Worm (Caenorhabditis elegans) whole organism, L3 larva: ENCODE measurements around the gene T28D6.5.
A peak's percentile ranks its signal among the peaks of the same experiment; 100 is the strongest.

Experiments used
- ama-1 ChIP-seq: fragments of 150-350 bp; optimal IDR thresholded peaks from 2 replicates; lab custom pipeline; 2018
- ceh-28 ChIP-seq: fragments of 150-350 bp; optimal IDR thresholded peaks from 2 replicates; lab custom pipeline; 2014; ENCODE audit warnings: missing biosample characterization, missing genetic modification reagents, missing genetic modification characterization
- ceh-9 ChIP-seq: sonication (generic microtip); optimal IDR thresholded peaks from 2 replicates; lab custom pipeline; 2018; ENCODE audit warnings: missing biosample characterization, missing genetic modification characterization
- elt-1 ChIP-seq: fragments of 150-350 bp; optimal IDR thresholded peaks from 2 replicates; lab custom pipeline; 2014; ENCODE audit warnings: missing biosample characterization, missing genetic modification characterization
- elt-2 ChIP-seq: sonication (generic microtip); optimal IDR thresholded peaks from 2 replicates; lab custom pipeline; 2016; ENCODE audit warnings: missing genetic modification reagents, mild to moderate bottlenecking, missing genetic modification characterization, missing compliant biosample characterization
- elt-3 ChIP-seq, 3 experiments: fragments of 150-350 bp in 1 of 3; sonication (generic microtip) in 2 of 3; optimal IDR thresholded peaks; 2 replicates in 2 of 3; 4 replicates in 1 of 3; lab custom pipeline; 2014 to 2017; ENCODE audit warnings: missing biosample characterization in 3 of 3, missing genetic modification characterization in 3 of 3
- eor-1 ChIP-seq, 2 experiments: fragments of 150-350 bp; optimal IDR thresholded peaks; 2 replicates each; lab custom pipeline; 2014 to 2018; ENCODE audit warnings: missing biosample characterization in 2 of 2, missing genetic modification characterization in 2 of 2
- fkh-10 ChIP-seq: sonication (generic microtip); optimal IDR thresholded peaks from 2 replicates; lab custom pipeline; 2017; ENCODE audit warnings: missing biosample characterization, missing genetic modification reagents, missing genetic modification characterization
- fkh-2 ChIP-seq: fragments of 150-350 bp; optimal IDR thresholded peaks from 2 replicates; lab custom pipeline; 2014; ENCODE audit warnings: missing biosample characterization, missing genetic modification reagents, missing genetic modification characterization
- hmg-11 ChIP-seq: sonication (generic microtip); optimal IDR thresholded peaks from 2 replicates; lab custom pipeline; 2016; ENCODE audit warnings: missing genetic modification characterization, missing compliant biosample characterization
- lin-15B ChIP-seq: fragments of 150-350 bp; optimal IDR thresholded peaks from 2 replicates; lab custom pipeline; 2014; ENCODE audit warnings: missing biosample characterization, missing genetic modification characterization
- lin-39 ChIP-seq: fragments of 150-350 bp; optimal IDR thresholded peaks from 2 replicates; lab custom pipeline; 2018; ENCODE audit warnings: missing biosample characterization, missing genetic modification reagents, missing genetic modification characterization
- nfya-1 ChIP-seq: sonication (generic microtip); optimal IDR thresholded peaks from 2 replicates; lab custom pipeline; 2017; ENCODE audit warnings: missing genetic modification characterization, mild to moderate bottlenecking, missing compliant biosample characterization, antibody characterized with exemption, moderate library complexity; ENCODE audit not compliant: insufficient read depth
- nhr-12 ChIP-seq: fragments of 150-350 bp; optimal IDR thresholded peaks from 2 replicates; lab custom pipeline; 2014; ENCODE audit warnings: missing biosample characterization, missing genetic modification characterization
- nhr-23 ChIP-seq: fragments of 150-350 bp; optimal IDR thresholded peaks from 2 replicates; lab custom pipeline; 2014; ENCODE audit warnings: missing biosample characterization, missing genetic modification reagents, missing genetic modification characterization
- nhr-43 ChIP-seq: sonication (generic microtip); optimal IDR thresholded peaks from 2 replicates; lab custom pipeline; 2016; ENCODE audit warnings: mild to moderate bottlenecking, missing genetic modification characterization, missing compliant biosample characterization; ENCODE audit not compliant: poor library complexity, severe bottlenecking
- nhr-77 ChIP-seq: fragments of 150-350 bp; optimal IDR thresholded peaks from 2 replicates; lab custom pipeline; 2014; ENCODE audit warnings: missing biosample characterization, missing genetic modification characterization
- pha-4 ChIP-seq: fragments of 150-350 bp; optimal IDR thresholded peaks from 2 replicates; lab custom pipeline; 2014; ENCODE audit warnings: missing biosample characterization, missing genetic modification reagents, missing genetic modification characterization
- pqm-1 ChIP-seq: fragments of 150-350 bp; optimal IDR thresholded peaks from 2 replicates; lab custom pipeline; 2017; ENCODE audit warnings: missing biosample characterization, missing genetic modification characterization, inconsistent platforms
- sea-2 ChIP-seq: fragments of 150-350 bp; sonication (generic microtip); optimal IDR thresholded peaks from 4 replicates; lab custom pipeline; 2014; ENCODE audit warnings: missing biosample characterization, missing genetic modification reagents, missing genetic modification characterization
- skn-1 ChIP-seq: fragments of 150-350 bp; optimal IDR thresholded peaks from 2 replicates; lab custom pipeline; 2014; ENCODE audit warnings: missing biosample characterization, missing genetic modification characterization
- tbx-2 ChIP-seq: sonication (generic microtip); optimal IDR thresholded peaks from 2 replicates; lab custom pipeline; 2016; ENCODE audit warnings: mild to moderate bottlenecking, missing genetic modification characterization, missing compliant biosample characterization
- unc-39 ChIP-seq: sonication (generic microtip); optimal IDR thresholded peaks from 4 replicates; lab custom pipeline; 2017; ENCODE audit warnings: missing biosample characterization, missing genetic modification characterization
- unc-62 ChIP-seq: fragments of 150-350 bp; sonication (generic microtip); optimal IDR thresholded peaks from 4 replicates; lab custom pipeline; 2014; ENCODE audit warnings: missing biosample characterization, missing genetic modification reagents, missing genetic modification characterization
- ztf-4 ChIP-seq: fragments of 150-350 bp; optimal IDR thresholded peaks from 2 replicates; lab custom pipeline; 2014; ENCODE audit warnings: missing biosample characterization, missing genetic modification characterization

The T28D6.5 gene

DNA sequence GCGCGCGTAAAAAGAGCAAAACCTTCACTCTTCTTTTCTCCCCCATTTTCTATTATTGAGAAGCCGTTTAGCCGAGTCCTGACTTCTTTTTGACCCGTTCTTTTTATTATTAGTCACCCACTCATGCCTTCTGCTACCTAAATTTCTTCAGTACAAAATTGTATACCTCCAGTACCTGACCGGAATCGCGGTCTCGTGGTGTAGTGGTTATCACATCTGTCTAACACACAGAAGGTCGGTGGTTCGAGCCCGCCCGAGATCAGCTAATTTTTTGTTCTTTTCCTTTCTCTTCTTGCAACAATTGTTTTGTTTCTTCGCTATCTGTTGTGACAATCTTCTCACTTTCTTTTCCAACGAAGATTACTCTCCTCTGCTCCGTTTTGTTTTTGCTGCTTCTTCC, 19.4 kb downstream of the T28D6.5 start:
- TF ChIP-seq nfya-1 (tag; lab: Kevin White, UChicago) (peak; percentile 37), pqm-1 (peak; percentile 41), ztf-4 (tag; lab: Kevin White, UChicago) (no peak), elt-3 (tag; optimal IDR thresholded peaks at IDR 0.05; lab: Kevin White, UChicago) (no peak), ceh-9 (no peak), lin-15B (tag; lab: Kevin White, UChicago) (peak; percentile 4), fkh-2 (tag; lab: Kevin White, UChicago) (no peak), elt-2 (tag; lab: Kevin White, UChicago) (peak; percentile 21), lin-39 (tag; lab: Kevin White, UChicago) (peak; percentile 3), nhr-43 (peak; percentile 43)
- TF ChIP-seq, all 47 proteins: peak for 6

DNA sequence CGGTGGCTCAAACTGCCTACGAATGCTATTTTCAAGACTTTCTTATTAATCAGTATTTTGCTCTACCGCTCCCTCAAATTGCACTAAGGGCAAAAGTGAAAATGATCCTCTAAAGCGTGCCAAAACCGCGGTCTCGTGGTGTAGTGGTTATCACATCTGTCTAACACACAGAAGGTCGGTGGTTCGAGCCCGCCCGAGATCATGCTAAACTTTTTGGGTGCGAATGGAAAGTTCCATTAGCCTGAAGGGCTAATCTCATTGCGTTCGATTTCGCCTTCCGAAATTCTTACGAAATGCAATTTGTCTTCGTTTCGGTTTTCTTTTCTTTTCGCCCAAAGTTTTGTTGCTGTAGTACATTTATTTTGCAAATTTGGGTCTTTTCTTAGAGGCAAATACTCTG, 20.0 kb downstream of the T28D6.5 start:
- peak; percentile 13 for TF ChIP-seq elt-2 (tag; lab: Kevin White, UChicago)
- no peak for TF ChIP-seq nhr-23 (tag; lab: Kevin White, UChicago)
- peak; percentile 25 for TF ChIP-seq nfya-1 (tag; lab: Kevin White, UChicago)
- peak; percentile 43 for TF ChIP-seq lin-39 (tag; lab: Kevin White, UChicago)
- no peak for TF ChIP-seq sea-2

DNA sequence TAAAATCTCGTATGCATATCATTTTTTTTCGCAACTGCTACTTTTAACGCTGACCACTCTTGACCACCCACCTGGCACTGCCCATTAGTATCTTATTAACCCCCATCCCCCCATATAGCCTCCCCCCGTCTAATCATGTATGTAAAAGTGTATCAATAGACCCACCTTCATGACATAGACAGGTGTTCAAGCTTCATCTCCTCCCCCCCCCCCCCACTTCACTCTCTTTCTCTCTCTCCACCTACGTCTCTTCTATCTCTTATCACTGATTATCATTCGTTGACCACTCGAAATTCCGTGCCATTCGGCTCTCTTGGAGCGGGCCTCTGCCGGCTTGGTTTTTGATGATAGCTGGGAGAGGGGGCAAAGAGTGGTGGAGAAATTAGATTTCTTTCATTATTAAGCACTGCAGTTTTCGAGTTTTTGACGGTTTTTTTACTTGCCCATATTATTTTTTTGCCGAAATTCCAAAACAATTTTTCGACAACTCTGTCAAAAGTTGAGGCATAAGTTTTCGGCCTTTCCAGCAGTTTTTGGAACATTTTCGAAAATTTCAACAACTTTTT, 22.4 kb downstream of the T28D6.5 start:
- TF ChIP-seq nhr-77 (tag; lab: Kevin White, UChicago), result no peak
- peak; percentile 12 for TF ChIP-seq lin-39 (tag; lab: Kevin White, UChicago)

DNA sequence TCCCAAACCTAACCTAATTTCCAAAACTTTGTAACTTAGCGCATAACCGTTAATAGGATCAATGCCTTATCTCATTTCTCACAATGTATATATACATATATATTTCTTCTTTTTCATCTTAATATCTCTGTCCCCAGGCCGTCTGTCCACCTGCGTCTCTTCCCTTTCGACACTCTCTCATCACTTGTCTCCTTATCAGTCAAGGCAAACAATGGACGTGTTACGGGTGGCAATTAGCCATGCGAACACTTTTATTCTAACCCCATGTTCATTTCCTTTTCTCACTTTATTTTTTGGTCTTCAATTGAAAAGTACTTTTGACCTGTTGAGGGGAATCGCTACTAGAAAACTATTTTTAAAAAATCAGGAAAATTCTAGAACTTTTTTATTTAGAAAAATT, 23.9 kb downstream of the T28D6.5 start:
- no peak for TF ChIP-seq ceh-28 (tag; lab: Kevin White, UChicago)
- TF ChIP-seq unc-62 (GFP tag; lab: Kevin White, UChicago), result no peak
- peak; percentile 9 for TF ChIP-seq pqm-1
- peak; percentile 17 for TF ChIP-seq hmg-11
- no peak for TF ChIP-seq tbx-2 (tag; lab: Kevin White, UChicago)
- TF ChIP-seq ztf-4 (tag; lab: Kevin White, UChicago), result no peak
- no peak for TF ChIP-seq fkh-10 (GFP tag; lab: Kevin White, UChicago)
- peak; percentile 58 for TF ChIP-seq elt-2 (tag; lab: Kevin White, UChicago)
- TF ChIP-seq skn-1 (tag; lab: Kevin White, UChicago), result no peak
- TF ChIP-seq pha-4, result peak; percentile 28
- peak; percentile 2 for TF ChIP-seq nfya-1 (tag; lab: Kevin White, UChicago)
- peak; percentile 21 for TF ChIP-seq nhr-23 (tag; lab: Kevin White, UChicago)

DNA sequence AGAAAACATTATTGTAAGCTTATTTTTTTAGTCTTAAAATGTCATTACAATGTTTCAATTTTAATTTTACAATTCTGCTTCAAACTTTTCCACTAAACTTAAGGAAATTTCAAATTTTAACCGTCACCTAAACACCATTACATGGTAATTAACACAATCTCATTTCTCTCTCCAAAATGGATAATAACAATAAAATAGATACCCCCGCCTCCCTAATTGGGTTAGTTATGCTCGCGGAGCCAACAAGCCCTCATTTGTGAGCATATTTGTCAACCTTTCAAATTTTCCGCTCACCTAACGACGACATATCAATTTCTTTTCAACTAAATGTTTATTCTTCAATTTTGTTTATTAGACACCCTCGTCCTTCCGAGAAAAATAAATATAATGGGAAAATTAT, 24.8 kb downstream of the T28D6.5 start:
- TF ChIP-seq nhr-12 (tag; lab: Kevin White, UChicago), result no peak
- TF ChIP-seq unc-39 (tag; lab: Kevin White, UChicago), result no peak
- no peak for TF ChIP-seq nhr-23 (tag; lab: Kevin White, UChicago)
- TF ChIP-seq eor-1 (tag; optimal IDR thresholded peaks at IDR 0.05; lab: Kevin White, UChicago), result no peak
- TF ChIP-seq, all 47 proteins: peak for 0

DNA sequence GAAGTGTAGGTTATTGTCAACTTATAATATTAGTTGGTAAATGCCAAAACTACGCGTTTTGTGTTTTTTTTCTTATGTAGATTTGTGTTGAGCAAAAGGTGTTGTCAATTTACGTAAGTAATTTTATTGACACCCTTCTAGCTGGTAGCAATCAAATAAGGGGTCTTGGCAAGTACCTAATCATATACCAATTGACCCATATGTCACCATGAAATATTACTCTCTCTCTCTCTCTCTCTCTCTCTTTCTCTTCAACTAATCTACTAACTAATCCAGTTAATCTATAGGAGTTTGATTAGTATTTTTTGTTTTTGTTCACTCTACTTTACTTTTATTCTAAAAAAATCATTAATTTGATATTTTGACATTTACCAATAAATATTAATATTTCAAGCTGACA, 25.9 kb downstream of the T28D6.5 start:
- TF ChIP-seq eor-1 (tag; optimal IDR thresholded peaks at IDR 0.05; lab: Kevin White, UChicago) (no peak), ceh-28 (tag; lab: Kevin White, UChicago) (no peak), skn-1 (tag; lab: Kevin White, UChicago) (no peak), elt-2 (tag; lab: Kevin White, UChicago) (no peak), fkh-2 (tag; lab: Kevin White, UChicago) (no peak), hmg-11 (no peak), elt-1 (tag; lab: Kevin White, UChicago) (no peak)

DNA sequence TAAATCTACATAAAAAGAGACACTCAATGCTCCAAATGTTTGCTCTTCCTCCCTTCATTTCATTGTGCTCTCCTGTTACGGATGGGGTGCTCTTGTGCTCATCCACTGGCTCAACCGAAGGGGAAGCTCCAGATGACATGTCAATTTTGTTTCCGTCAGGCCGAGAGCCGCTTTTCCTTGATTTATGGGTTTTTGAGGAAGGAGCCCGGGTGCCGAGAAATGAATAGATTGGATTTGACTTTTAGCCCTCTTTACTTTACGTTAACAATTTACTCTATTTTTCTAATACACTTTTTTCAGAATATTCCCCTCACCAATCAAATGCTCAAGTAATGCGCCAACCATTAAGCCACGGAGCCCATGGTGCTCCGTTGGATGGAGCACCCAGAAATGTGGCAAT, 26.7 kb downstream of the T28D6.5 start, which contains the start of gene T28D6.4:
TSS of gene T28D6.4 (plus strand) at position 301 of the 400 bp plus-strand sequence.
- TF ChIP-seq ama-1 (lab: Kevin White, UChicago) (no peak), lin-39 (tag; lab: Kevin White, UChicago) (peak; percentile 4)
